Fruit fly (Drosophila melanogaster): ENCODE data around the gene pcx.

The pcx gene

dm6 chrX:2269822-2270556 lies 44.9 kb downstream of the pcx start (continued):
- no peak for TF ChIP-seq ERR (GFP tag; optimal IDR thresholded peaks at IDR 0.05)
- no peak for TF ChIP-seq CG17912 (GFP tag; optimal IDR thresholded peaks at IDR 0.05)
- TF ChIP-seq Fer1 (GFP tag; optimal IDR thresholded peaks at IDR 0.05): no peak
- no peak for TF ChIP-seq sna (GFP tag; IDR thresholded peaks at IDR 0.05; ENCODE audit: partially characterized antibody)
- peak; percentile 58 for TF ChIP-seq Med (GFP tag)
- no peak for TF ChIP-seq phol (tag; optimal IDR thresholded peaks at IDR 0.05)
- peak; percentile 51 for TF ChIP-seq sens (GFP tag)
- no peak for TF ChIP-seq fd96Cb (tag; optimal IDR thresholded peaks at IDR 0.05)
- TF ChIP-seq pita (GFP tag; optimal IDR thresholded peaks at IDR 0.05): no peak
- TF ChIP-seq D (optimal IDR thresholded peaks at IDR 0.05): no peak
- peak; percentile 32 for TF ChIP-seq D (GFP tag; optimal IDR thresholded peaks at IDR 0.05)
- no peak for TF ChIP-seq psq (GFP tag; optimal IDR thresholded peaks at IDR 0.05)
- TF ChIP-seq gsb (GFP tag; IDR thresholded peaks at IDR 0.05): no peak
- TF ChIP-seq MBD-R2 (GFP tag; IDR thresholded peaks at IDR 0.05): no peak
- TF ChIP-seq Kr (GFP tag; optimal IDR thresholded peaks at IDR 0.05): peak; percentile 58
- TF ChIP-seq sob (GFP tag; IDR thresholded peaks at IDR 0.05): no peak
- TF ChIP-seq dati (GFP tag; IDR thresholded peaks at IDR 0.05): no peak
- TF ChIP-seq CG14014 (GFP tag; IDR thresholded peaks at IDR 0.05): no peak
- no peak for TF ChIP-seq CG15073 (GFP tag; optimal IDR thresholded peaks at IDR 0.05)
- no peak for TF ChIP-seq stwl (tag; optimal IDR thresholded peaks at IDR 0.05)
- peak; percentile 3 for TF ChIP-seq CG30403 (GFP tag; optimal IDR thresholded peaks at IDR 0.05)
- TF ChIP-seq jigr1 (GFP tag; IDR thresholded peaks at IDR 0.05): no peak
- TF ChIP-seq CG32772 (GFP tag; IDR thresholded peaks at IDR 0.05): peak; percentile 50; the same call in 1 of the 2 replicates
- TF ChIP-seq Scr (GFP tag; IDR thresholded peaks at IDR 0.05; ENCODE audit: partially characterized antibody): no peak
- no peak for TF ChIP-seq klu (GFP tag; IDR thresholded peaks at IDR 0.05)
- peak; percentile 49 for TF ChIP-seq nom (GFP tag; optimal IDR thresholded peaks at IDR 0.05)
- peak; percentile 73 for TF ChIP-seq crol (GFP tag; IDR thresholded peaks at IDR 0.05)
- no peak for TF ChIP-seq Hmr (GFP tag; optimal IDR thresholded peaks at IDR 0.05)
- peak; percentile 12 for TF ChIP-seq B-H2 (GFP tag; optimal IDR thresholded peaks at IDR 0.05)
- TF ChIP-seq rib (GFP tag; IDR thresholded peaks at IDR 0.05): no peak
- no peak for TF ChIP-seq mld (GFP tag; IDR thresholded peaks at IDR 0.05; ENCODE audit: partially characterized antibody)
- peak; percentile 11 for TF ChIP-seq Hand (GFP tag; optimal IDR thresholded peaks at IDR 0.05)
- peak; percentile 15; the same call in 1 of the 2 replicates for TF ChIP-seq Bgb (GFP tag; IDR thresholded peaks at IDR 0.05; ENCODE audit: partially characterized antibody)
- no peak for TF ChIP-seq ap (GFP tag; IDR thresholded peaks at IDR 0.05)
- no peak for TF ChIP-seq cwo (GFP tag; optimal IDR thresholded peaks at IDR 0.05)
- peak; percentile 61 for TF ChIP-seq sqz (GFP tag; optimal IDR thresholded peaks at IDR 0.05)
- TF ChIP-seq MTF-1 (GFP tag; optimal IDR thresholded peaks at IDR 0.05; ENCODE audit: borderline replicate concordance): peak; percentile 2
- TF ChIP-seq CG10321 (GFP tag; IDR thresholded peaks at IDR 0.05): peak; percentile 73; the same call in 1 of the 2 replicates
- no peak for TF ChIP-seq scrt (GFP tag; optimal IDR thresholded peaks at IDR 0.05)
- TF ChIP-seq Stat92E (GFP tag; optimal IDR thresholded peaks at IDR 0.05): no peak
- TF ChIP-seq Xrp1 (GFP tag; IDR thresholded peaks at IDR 0.05): no peak
- no peak for TF ChIP-seq slou (GFP tag; optimal IDR thresholded peaks at IDR 0.05)
- TF ChIP-seq YL-1 (GFP tag; optimal IDR thresholded peaks at IDR 0.05): peak; percentile 8
- TF ChIP-seq Meics (GFP tag; optimal IDR thresholded peaks at IDR 0.05): no peak
- no peak for TF ChIP-seq HmgD (GFP tag; optimal IDR thresholded peaks at IDR 0.05)
- TF ChIP-seq nau (GFP tag; optimal IDR thresholded peaks at IDR 0.05): no peak
- TF ChIP-seq hb (GFP tag; IDR thresholded peaks at IDR 0.05; ENCODE audit: partially characterized antibody): no peak
- peak; percentile 14 for TF ChIP-seq CG1529 (GFP tag; optimal IDR thresholded peaks at IDR 0.05)
- TF ChIP-seq CG13775 (GFP tag; optimal IDR thresholded peaks at IDR 0.05): no peak
